Worm (Caenorhabditis elegans) whole organism, L1 larva: ENCODE results near the gene ptr-25.
A peak's percentile ranks its signal among the peaks of the same experiment; 100 is the strongest.

ENCODE experiments used
- C16A3.4 ChIP-seq: fragments of 150-350 bp; optimal IDR thresholded peaks from 2 replicates; lab custom pipeline; 2014; ENCODE audit warnings: missing biosample characterization, missing genetic modification characterization
- F16B12.6 ChIP-seq: fragments of 150-350 bp; optimal IDR thresholded peaks from 2 replicates; lab custom pipeline; 2014; ENCODE audit warnings: missing biosample characterization, missing genetic modification characterization
- alr-1 ChIP-seq: fragments of 200-800 bp; sonication (Bioruptor generic); optimal IDR thresholded peaks from 2 replicates; lab custom pipeline; 2018; ENCODE audit warnings: borderline replicate concordance, mild to moderate bottlenecking, missing genetic modification characterization, missing compliant biosample characterization
- aly-2 ChIP-seq: fragments of 150-350 bp; optimal IDR thresholded peaks from 2 replicates; lab custom pipeline; 2014; ENCODE audit warnings: missing biosample characterization, missing genetic modification characterization
- ama-1 ChIP-seq: fragments of 150-350 bp; optimal IDR thresholded peaks from 2 replicates; lab custom pipeline; 2014
- ceh-8 ChIP-seq: fragments of 200-800 bp; sonication (Bioruptor generic); optimal IDR thresholded peaks from 2 replicates; lab custom pipeline; 2018; ENCODE audit warnings: mild to moderate bottlenecking, missing genetic modification characterization, moderate library complexity, missing compliant biosample characterization
- ceh-88 ChIP-seq: fragments of 200-800 bp; sonication (Bioruptor generic); IDR thresholded peaks from 2 replicates; pipeline ENCODE4 v1.3.6; 2022; ENCODE audit warnings: missing genetic modification characterization, missing compliant biosample characterization
- dsc-1 ChIP-seq: sonication (generic microtip); optimal IDR thresholded peaks from 2 replicates; lab custom pipeline; 2016; ENCODE audit warnings: mild to moderate bottlenecking, missing genetic modification characterization, missing compliant biosample characterization
- efl-1 ChIP-seq, 4 experiments: fragments of 150-350 bp; optimal IDR thresholded peaks in 3 of 4; peaks in 1 of 4; 1 replicate in 1 of 4; 2 replicates in 3 of 4; lab custom pipeline; 2014; ENCODE audit warnings: missing biosample characterization in 2 of 4, missing genetic modification characterization in 2 of 4, missing genetic modification reagents in 2 of 4
- egl-13 ChIP-seq: sonication (generic microtip); optimal IDR thresholded peaks from 2 replicates; lab custom pipeline; 2016; ENCODE audit warnings: missing genotype, missing genetic modification reagents, missing genetic modification characterization, missing compliant biosample characterization
- ets-5 ChIP-seq: fragments of 200-800 bp; sonication (Bioruptor generic); IDR thresholded peaks from 2 replicates; pipeline ENCODE4 v1.3.6; 2022; ENCODE audit warnings: missing genetic modification characterization, missing compliant biosample characterization
- fkh-10 ChIP-seq: sonication (generic microtip); optimal IDR thresholded peaks from 2 replicates; lab custom pipeline; 2017; ENCODE audit warnings: missing biosample characterization, missing genetic modification reagents, missing genetic modification characterization
- fkh-4 ChIP-seq: sonication (generic microtip); optimal IDR thresholded peaks from 2 replicates; lab custom pipeline; 2016; ENCODE audit warnings: missing compliant biosample characterization, missing genetic modification characterization, borderline replicate concordance
- hlh-4 ChIP-seq: sonication (generic microtip); optimal IDR thresholded peaks from 2 replicates; lab custom pipeline; 2016; ENCODE audit warnings: mild to moderate bottlenecking, missing genetic modification characterization, missing compliant biosample characterization
- hpl-2 ChIP-seq: fragments of 150-350 bp; optimal IDR thresholded peaks from 2 replicates; lab custom pipeline; 2014; ENCODE audit warnings: missing biosample characterization, missing genetic modification reagents, missing genetic modification characterization
- irx-1 ChIP-seq: sonication (generic microtip); optimal IDR thresholded peaks from 2 replicates; lab custom pipeline; 2016; ENCODE audit warnings: missing genetic modification characterization, missing compliant biosample characterization
- lin-13 ChIP-seq: fragments of 150-350 bp; optimal IDR thresholded peaks from 2 replicates; lab custom pipeline; 2014; ENCODE audit warnings: missing biosample characterization, missing genetic modification reagents, missing genetic modification characterization
- lin-14 ChIP-seq: fragments of 200-800 bp; sonication (Bioruptor generic); optimal IDR thresholded peaks from 2 replicates; lab custom pipeline; 2018; ENCODE audit warnings: mild to moderate bottlenecking, missing genetic modification characterization, moderate library complexity, missing compliant biosample characterization
- lin-39 ChIP-seq: fragments of 150-350 bp; optimal IDR thresholded peaks from 2 replicates; lab custom pipeline; 2014; ENCODE audit warnings: missing biosample characterization, missing genetic modification reagents, missing genetic modification characterization
- lsy-2 ChIP-seq, 2 experiments: fragments of 150-350 bp; optimal IDR thresholded peaks; 2 replicates each; lab custom pipeline; 2014; ENCODE audit warnings: missing biosample characterization in 2 of 2, missing genetic modification characterization in 2 of 2
- nhr-12 ChIP-seq: sonication (generic microtip); optimal IDR thresholded peaks from 2 replicates; lab custom pipeline; 2017; ENCODE audit warnings: missing biosample characterization, missing genetic modification characterization
- nhr-20 ChIP-seq: sonication (generic microtip); optimal IDR thresholded peaks from 2 replicates; lab custom pipeline; 2016; ENCODE audit warnings: mild to moderate bottlenecking, missing genetic modification characterization, missing compliant biosample characterization
- nhr-47 ChIP-seq: sonication (generic microtip); optimal IDR thresholded peaks from 2 replicates; lab custom pipeline; 2016; ENCODE audit warnings: mild to moderate bottlenecking, missing genetic modification characterization, moderate library complexity, missing compliant biosample characterization
- nhr-71 ChIP-seq: sonication (generic microtip); optimal IDR thresholded peaks from 2 replicates; lab custom pipeline; 2016; ENCODE audit warnings: mild to moderate bottlenecking, missing genetic modification characterization, moderate library complexity, missing compliant biosample characterization
- nhr-85 ChIP-seq: sonication (generic microtip); peaks from one replicate; lab custom pipeline; 2016; ENCODE audit warnings: missing genetic modification characterization, inconsistent platforms, missing compliant biosample characterization
- nhr-90 ChIP-seq: sonication (generic microtip); optimal IDR thresholded peaks from 2 replicates; lab custom pipeline; 2016; ENCODE audit warnings: mild to moderate bottlenecking, missing genetic modification characterization, missing compliant biosample characterization; ENCODE audit not compliant: poor library complexity
- pqm-1 ChIP-seq: sonication (generic microtip); optimal IDR thresholded peaks from 3 replicates; lab custom pipeline; 2017; ENCODE audit warnings: missing biosample characterization, missing genetic modification characterization
- rnt-1 ChIP-seq: sonication (generic microtip); optimal IDR thresholded peaks from 2 replicates; lab custom pipeline; 2016; ENCODE audit warnings: mild to moderate bottlenecking, missing genetic modification characterization, moderate library complexity, missing compliant biosample characterization
- skn-1 ChIP-seq: fragments of 150-350 bp; optimal IDR thresholded peaks from 2 replicates; lab custom pipeline; 2014; ENCODE audit warnings: missing biosample characterization, missing genetic modification characterization
- snpc-4 ChIP-seq: fragments of 150-350 bp; optimal IDR thresholded peaks from 2 replicates; lab custom pipeline; 2014; ENCODE audit warnings: missing biosample characterization, missing genetic modification characterization
- snu-23 ChIP-seq: sonication (generic microtip); optimal IDR thresholded peaks from 2 replicates; lab custom pipeline; 2016; ENCODE audit warnings: missing genetic modification characterization, missing compliant biosample characterization
- swsn-7 ChIP-seq: sonication (generic microtip); optimal IDR thresholded peaks from 2 replicates; lab custom pipeline; 2016; ENCODE audit warnings: missing genetic modification characterization, missing compliant biosample characterization
- unc-130 ChIP-seq: fragments of 150-350 bp; optimal IDR thresholded peaks from 2 replicates; lab custom pipeline; 2017; ENCODE audit warnings: missing biosample characterization, missing genetic modification characterization, inconsistent platforms
- unc-30 ChIP-seq: sonication (generic microtip); optimal IDR thresholded peaks from 2 replicates; lab custom pipeline; 2017; ENCODE audit warnings: missing biosample characterization, missing genetic modification characterization
- unc-86 ChIP-seq: sonication (generic microtip); optimal IDR thresholded peaks from 2 replicates; lab custom pipeline; 2016; ENCODE audit warnings: missing genetic modification characterization, missing compliant biosample characterization
- unc-98 ChIP-seq: fragments of 200-800 bp; sonication (Bioruptor generic); IDR thresholded peaks from 2 replicates; pipeline ENCODE4 v1.3.6; 2022; ENCODE audit warnings: missing genetic modification characterization, missing compliant biosample characterization
- zip-4 ChIP-seq: fragments of 200-800 bp; sonication (Bioruptor generic); optimal IDR thresholded peaks from 2 replicates; lab custom pipeline; 2018; ENCODE audit warnings: mild to moderate bottlenecking, missing genetic modification characterization, moderate library complexity, missing compliant biosample characterization

ptr-25 gene

DNA sequence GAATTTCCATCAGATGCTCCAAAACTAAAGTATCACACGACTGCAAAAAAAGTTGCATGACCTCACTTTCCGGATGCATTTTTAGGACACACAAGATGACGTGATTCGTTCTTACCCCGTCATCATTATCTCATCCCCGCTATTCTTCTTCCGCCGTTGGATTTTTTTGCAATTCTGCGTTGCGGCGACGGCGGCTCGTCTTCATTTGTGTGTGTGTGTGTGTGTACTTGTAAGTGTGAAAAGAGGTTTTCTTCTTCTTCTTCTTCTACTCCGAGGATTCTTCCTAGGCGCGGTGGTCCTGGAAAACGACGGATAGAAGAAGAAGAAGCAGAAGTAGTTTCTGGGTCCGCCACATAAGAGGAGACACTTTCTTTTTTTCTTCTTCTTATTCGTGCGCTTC lies 27.8 kb downstream of the ptr-25 start:
- TF ChIP-seq ets-5 (GFP tag; lab: Robert Waterston, UW) (no peak), unc-86 (peak; percentile 18), nhr-47 (tag; lab: Kevin White, UChicago) (no peak), lsy-2 (tag; optimal IDR thresholded peaks at IDR 0.05; lab: Kevin White, UChicago) (no peak), hpl-2 (GFP tag; lab: Kevin White, UChicago) (no peak), lin-13 (no peak), lin-14 (peak; percentile 62), skn-1 (no peak), ama-1 (lab: Kevin White, UChicago) (no peak), zip-4 (GFP tag; lab: Kevin White, UChicago) (no peak), hlh-4 (tag; lab: Kevin White, UChicago) (no peak), fkh-10 (GFP tag; lab: Kevin White, UChicago) (peak; percentile 41), pqm-1 (tag; lab: Kevin White, UChicago) (no peak), efl-1 (optimal IDR thresholded peaks at IDR 0.05; lab: Kevin White, UChicago) (no peak), efl-1 (GFP tag; optimal IDR thresholded peaks at IDR 0.05 in 1 of 2; lab: Kevin White, UChicago) (peak in 1 of 2 experiments; percentile 84), ceh-88 (no peak), F16B12.6 (tag; lab: Kevin White, UChicago) (no peak), alr-1 (tag; lab: Kevin White, UChicago) (no peak)

ce11 chrIII:10518884-10519283 lies 31.0 kb downstream of the ptr-25 start:
- TF ChIP-seq lin-39 (tag; lab: Kevin White, UChicago) (no peak), snu-23 (GFP tag; lab: Kevin White, UChicago) (no peak), unc-130 (tag; lab: Kevin White, UChicago) (no peak), fkh-4 (peak; percentile 62), nhr-85 (peak; percentile 38), dsc-1 (peak; percentile 80)

ce11 chrIII:10519615-10520014 lies 31.7 kb downstream of the ptr-25 start:
- TF ChIP-seq efl-1 (optimal IDR thresholded peaks at IDR 0.05; lab: Kevin White, UChicago) (no peak), efl-1 (GFP tag; optimal IDR thresholded peaks at IDR 0.05 in 1 of 2; lab: Kevin White, UChicago) (peak in 1 of 2 experiments; percentile 73), alr-1 (tag; lab: Kevin White, UChicago) (no peak), unc-98 (GFP tag; lab: Robert Waterston, UW) (no peak), fkh-10 (GFP tag; lab: Kevin White, UChicago) (no peak)

- TF ChIP-seq nhr-12 (tag; lab: Kevin White, UChicago), result no peak
- TF ChIP-seq snu-23 (GFP tag; lab: Kevin White, UChicago), result peak; percentile 18
- TF ChIP-seq nhr-20 (tag; lab: Kevin White, UChicago), result peak; percentile 1
- TF ChIP-seq aly-2 (tag; lab: Kevin White, UChicago), result no peak
- TF ChIP-seq ama-1 (lab: Kevin White, UChicago), result no peak
- peak; percentile 28 for TF ChIP-seq nhr-71
- no peak for TF ChIP-seq swsn-7
- peak; percentile 73 for TF ChIP-seq lin-14
- TF ChIP-seq snpc-4 (tag; lab: Kevin White, UChicago), result no peak
- TF ChIP-seq rnt-1 (tag; lab: Kevin White, UChicago), result peak; percentile 34
- no peak for TF ChIP-seq hlh-4 (tag; lab: Kevin White, UChicago)
- no peak for TF ChIP-seq nhr-90
- no peak for TF ChIP-seq C16A3.4
- no peak for TF ChIP-seq irx-1
Observed at ce11 chrIII:10520523-10520922, 32.6 kb downstream of the ptr-25 start, which contains the start of gene unc-49. unc-49 (plus strand) TSS chrIII:10520762.

DNA sequence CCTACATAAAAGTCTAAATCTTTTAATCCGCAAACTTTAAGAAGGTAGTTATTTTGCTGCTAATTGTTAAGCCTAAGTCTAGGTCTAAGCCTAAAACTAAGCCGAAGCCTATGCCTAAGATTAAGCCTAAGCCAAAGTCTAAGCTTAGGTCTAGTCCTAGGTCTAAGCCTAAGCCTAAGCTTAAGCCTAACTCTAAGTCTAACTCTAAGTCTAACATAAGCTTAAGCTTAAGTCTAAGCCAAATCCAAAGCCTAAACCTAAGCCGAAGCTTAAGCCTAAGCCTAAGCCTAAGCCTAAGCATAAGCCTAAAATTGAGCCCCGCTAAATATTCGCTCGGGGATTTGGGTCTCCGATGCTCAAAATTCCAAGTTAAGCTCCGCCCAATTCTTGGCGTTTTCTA lies 33.3 kb downstream of the ptr-25 start:
- TF ChIP-seq fkh-10 (GFP tag; lab: Kevin White, UChicago) (no peak), unc-30 (tag; lab: Kevin White, UChicago) (no peak), ceh-88 (no peak), snpc-4 (tag; lab: Kevin White, UChicago) (no peak), ceh-8 (GFP tag; lab: Kevin White, UChicago) (no peak), egl-13 (tag; lab: Kevin White, UChicago) (no peak), F16B12.6 (tag; lab: Kevin White, UChicago) (no peak), alr-1 (tag; lab: Kevin White, UChicago) (no peak), efl-1 (optimal IDR thresholded peaks at IDR 0.05; lab: Kevin White, UChicago) (no peak), efl-1 (GFP tag; optimal IDR thresholded peaks at IDR 0.05 in 1 of 2; lab: Kevin White, UChicago) (no peak)
